Fruit fly (Drosophila melanogaster) whole organism, pupa: ENCODE results near the gene slgA.

Experiments
- CG32121 ChIP-seq: fragments of 200-800 bp; sonication (Bioruptor generic); IDR thresholded peaks from 2 replicates; pipeline ENCODE4 v1.3.6; 2022; ENCODE audit warnings: missing biosample characterization, missing genetic modification characterization
- EcR ChIP-seq: fragments of 200-800 bp; sonication (Bioruptor generic); optimal IDR thresholded peaks from 3 replicates; lab custom pipeline; 2019; ENCODE audit warnings: missing biosample characterization, missing genetic modification characterization, mild to moderate bottlenecking, moderate library complexity, missing genetic modification reagents
- Pif1A ChIP-seq: fragments of 200-800 bp; sonication (Bioruptor generic); optimal IDR thresholded peaks from 3 replicates; lab custom pipeline; 2016; ENCODE audit warnings: missing biosample characterization, missing genetic modification characterization
- Snoo ChIP-seq: fragments of 200-800 bp; sonication (Bioruptor generic); optimal IDR thresholded peaks from 3 replicates; lab custom pipeline; 2017; ENCODE audit warnings: missing biosample characterization, mild to moderate bottlenecking, missing genetic modification characterization, inconsistent platforms
- rn ChIP-seq: fragments of 200-800 bp; sonication (Bioruptor generic); IDR thresholded peaks from 2 replicates; pipeline ENCODE4 v1.3.6; 2022; ENCODE audit warnings: missing biosample characterization, missing genetic modification characterization

DNA sequence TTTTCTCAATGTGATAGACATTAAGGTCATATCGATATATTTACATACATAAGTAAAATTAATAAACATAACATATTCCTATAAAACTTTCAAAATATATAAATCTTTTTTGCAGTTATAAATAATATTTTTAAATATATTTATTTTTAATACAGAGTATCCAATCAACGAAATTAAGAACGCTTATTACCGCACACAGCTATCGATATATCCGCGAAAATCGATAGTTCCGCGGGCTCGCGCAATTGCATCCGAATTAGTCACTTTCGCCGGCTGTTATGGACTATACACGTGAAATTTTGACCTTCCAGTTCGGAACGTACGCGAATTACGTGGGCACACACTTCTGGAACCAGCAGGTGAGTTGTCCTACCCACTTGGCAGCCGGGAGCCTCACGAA, 14.9 kb downstream of the slgA start, which contains the start of gene mst:
- TF ChIP-seq CG32121 (GFP tag; lab: Robert Waterston, UW): no peak
- TF ChIP-seq Pif1A (GFP tag; lab: Kevin White, UChicago): no peak
- TF ChIP-seq EcR (GFP tag; lab: Kevin White, UChicago): no peak
- TF ChIP-seq Snoo (tag; lab: Kevin White, UChicago): no peak
- TF ChIP-seq rn (GFP tag; lab: Robert Waterston, UW): no peak
